Worm (Caenorhabditis elegans) whole organism, young adult: ENCODE results near the gene col-167.

ENCODE experiments used
- B0035.1 ChIP-seq: sonication (generic microtip); optimal IDR thresholded peaks from 2 replicates; lab custom pipeline; 2016; ENCODE audit warnings: missing genetic modification characterization, mild to moderate bottlenecking, missing compliant biosample characterization, missing genotype, missing genetic modification reagents
- B0261.1 ChIP-seq: sonication (generic microtip); optimal IDR thresholded peaks from 2 replicates; lab custom pipeline; 2016; ENCODE audit warnings: mild to moderate bottlenecking, missing genetic modification characterization, moderate library complexity, missing compliant biosample characterization
- B0336.3 ChIP-seq: fragments of 200-800 bp; sonication (Bioruptor generic); IDR thresholded peaks from 2 replicates; pipeline ENCODE4 v1.3.6; 2022; ENCODE audit warnings: missing genetic modification characterization, missing compliant biosample characterization
- C06A6.2 ChIP-seq: fragments of 200-800 bp; sonication (Bioruptor generic); conservative IDR thresholded peaks from 2 replicates; pipeline ENCODE4 v1.3.6; 2022; ENCODE audit warnings: missing genetic modification characterization, missing compliant biosample characterization
- C17E4.6 ChIP-seq: fragments of 200-800 bp; sonication (Bioruptor generic); IDR thresholded peaks from 2 replicates; pipeline ENCODE4 v1.3.6; 2022; ENCODE audit warnings: missing genetic modification reagents, missing genetic modification characterization, missing compliant biosample characterization
- F49E8.2 ChIP-seq: sonication (generic microtip); optimal IDR thresholded peaks from 3 replicates; lab custom pipeline; 2017; ENCODE audit warnings: missing genetic modification characterization, mild to moderate bottlenecking, missing compliant biosample characterization, antibody characterized with exemption, moderate library complexity; ENCODE audit not compliant: insufficient read depth
- F57C9.4 ChIP-seq: sonication (generic microtip); optimal IDR thresholded peaks from 2 replicates; lab custom pipeline; 2017; ENCODE audit warnings: mild to moderate bottlenecking, missing genetic modification characterization, missing compliant biosample characterization
- Y53F4B.3 ChIP-seq: fragments of 200-800 bp; sonication (Bioruptor generic); IDR thresholded peaks from 2 replicates; pipeline ENCODE4 v1.3.6; 2022; ENCODE audit warnings: missing genetic modification reagents, missing genetic modification characterization, missing compliant biosample characterization
- Y56A3A.18 ChIP-seq: fragments of 200-800 bp; sonication (Bioruptor generic); IDR thresholded peaks from 2 replicates; pipeline ENCODE4 v1.3.6; 2022; ENCODE audit warnings: missing genetic modification reagents, missing genetic modification characterization, missing compliant biosample characterization
- Y67H2A.10 ChIP-seq: fragments of 200-800 bp; sonication (Bioruptor generic); conservative IDR thresholded peaks from 2 replicates; pipeline ENCODE4 v1.3.6; 2022; ENCODE audit warnings: missing genetic modification reagents, missing genetic modification characterization, missing compliant biosample characterization
- Y79H2A.3 ChIP-seq: fragments of 200-800 bp; sonication (Bioruptor generic); conservative IDR thresholded peaks from 2 replicates; pipeline ENCODE4 v1.3.6; 2022; ENCODE audit warnings: missing genetic modification reagents, missing genetic modification characterization, missing compliant biosample characterization
- aptf-3 ChIP-seq: fragments of 200-800 bp; sonication (Bioruptor generic); IDR thresholded peaks from 2 replicates; pipeline ENCODE4 v1.3.6; 2022; ENCODE audit warnings: missing genetic modification characterization, missing compliant biosample characterization
- bed-1 ChIP-seq: fragments of 200-800 bp; sonication (Bioruptor generic); IDR thresholded peaks from 2 replicates; pipeline ENCODE4 v1.3.6; 2022; ENCODE audit warnings: missing genetic modification reagents, missing genetic modification characterization, missing compliant biosample characterization
- cebp-1 ChIP-seq, 2 experiments: fragments of 200-800 bp in 1 of 2; sonication (Bioruptor generic) in 1 of 2; sonication (generic microtip) in 1 of 2; IDR thresholded peaks in 1 of 2; optimal IDR thresholded peaks in 1 of 2; 2 replicates each; pipeline versions ENCODE4 v1.3.6 to Lab custom; 2017 to 2022; ENCODE audit warnings: missing compliant biosample characterization in 2 of 2, missing genetic modification characterization in 2 of 2, mild to moderate bottlenecking in 1 of 2, missing genetic modification reagents in 1 of 2, moderate library complexity in 1 of 2
- cebp-2 ChIP-seq: fragments of 200-800 bp; sonication (Bioruptor generic); IDR thresholded peaks from 2 replicates; pipeline ENCODE4 v1.3.6; 2022; ENCODE audit warnings: missing genetic modification characterization, missing compliant biosample characterization
- die-1 ChIP-seq: sonication (generic microtip); optimal IDR thresholded peaks from 2 replicates; lab custom pipeline; 2016; ENCODE audit warnings: missing genotype, mild to moderate bottlenecking, missing genetic modification characterization, missing compliant biosample characterization
- dpff-1 ChIP-seq: sonication (generic microtip); optimal IDR thresholded peaks from 2 replicates; lab custom pipeline; 2017; ENCODE audit warnings: mild to moderate bottlenecking, missing genetic modification characterization, missing compliant biosample characterization
- efl-1 ChIP-seq: fragments of 150-350 bp; optimal IDR thresholded peaks from 2 replicates; lab custom pipeline; 2014; ENCODE audit warnings: missing biosample characterization, missing genetic modification reagents, missing genetic modification characterization
- lin-40 ChIP-seq: sonication (generic microtip); optimal IDR thresholded peaks from 2 replicates; lab custom pipeline; 2016; ENCODE audit warnings: missing genetic modification characterization, mild to moderate bottlenecking, missing compliant biosample characterization, missing genotype, missing genetic modification reagents
- nfya-1 ChIP-seq: sonication (generic microtip); optimal IDR thresholded peaks from 2 replicates; lab custom pipeline; 2017; ENCODE audit warnings: antibody characterized with exemption, missing compliant biosample characterization, missing genetic modification characterization, borderline replicate concordance; ENCODE audit not compliant: insufficient read depth
- nfya-2 ChIP-seq: fragments of 200-800 bp; sonication (Bioruptor generic); IDR thresholded peaks from 2 replicates; pipeline ENCODE4 v1.3.6; 2022; ENCODE audit warnings: missing genetic modification reagents, missing genetic modification characterization, missing compliant biosample characterization
- nhr-120 ChIP-seq: fragments of 200-800 bp; sonication (Bioruptor generic); IDR thresholded peaks from 2 replicates; pipeline ENCODE4 v1.3.6; 2022; ENCODE audit warnings: missing genetic modification characterization, missing compliant biosample characterization
- nhr-80 ChIP-seq: sonication (generic microtip); optimal IDR thresholded peaks from 2 replicates; lab custom pipeline; 2016; ENCODE audit warnings: missing genetic modification characterization, missing compliant biosample characterization
- nhr-90 ChIP-seq: sonication (generic microtip); optimal IDR thresholded peaks from 2 replicates; lab custom pipeline; 2016; ENCODE audit warnings: missing genotype, mild to moderate bottlenecking, missing genetic modification characterization, missing compliant biosample characterization
- pha-4 ChIP-seq: fragments of 150-350 bp; sonication (generic microtip); optimal IDR thresholded peaks from 2 replicates; lab custom pipeline; 2014; ENCODE audit warnings: missing biosample characterization, missing genetic modification reagents, missing genetic modification characterization
- repo-1 ChIP-seq: sonication (generic microtip); optimal IDR thresholded peaks from 2 replicates; lab custom pipeline; 2017; ENCODE audit warnings: mild to moderate bottlenecking, missing genetic modification characterization, missing compliant biosample characterization
- rpc-1 ChIP-seq, 2 experiments: fragments of 150-350 bp in 1 of 2; sonication (generic microtip) in 1 of 2; optimal IDR thresholded peaks; 2 replicates each; lab custom pipeline; 2014 to 2018; ENCODE audit warnings: missing biosample characterization in 1 of 2, missing genetic modification characterization in 1 of 2, missing genetic modification reagents in 1 of 2, missing genotype in 1 of 2
- sea-2 ChIP-seq: fragments of 200-800 bp; sonication (Bioruptor generic); IDR thresholded peaks from 2 replicates; pipeline ENCODE4 v1.3.6; 2022; ENCODE audit warnings: missing genetic modification characterization, missing compliant biosample characterization
- snpc-1.1 ChIP-seq: sonication (generic microtip); optimal IDR thresholded peaks from 2 replicates; lab custom pipeline; 2017; ENCODE audit warnings: missing genetic modification characterization, mild to moderate bottlenecking, missing compliant biosample characterization, antibody characterized with exemption, moderate library complexity, missing genotype, missing genetic modification reagents; ENCODE audit not compliant: insufficient read depth
- snpc-3.4 ChIP-seq: sonication (generic microtip); optimal IDR thresholded peaks from 2 replicates; lab custom pipeline; 2017; ENCODE audit warnings: missing genetic modification characterization, mild to moderate bottlenecking, missing compliant biosample characterization, antibody characterized with exemption, moderate library complexity, missing genotype, missing genetic modification reagents
- snpc-4 ChIP-seq, 5 experiments: fragments of 150-350 bp in 1 of 5; sonication (generic microtip) in 4 of 5; optimal IDR thresholded peaks; 2 replicates each; lab custom pipeline; 2014 to 2018; ENCODE audit warnings: missing genetic modification characterization in 5 of 5, missing biosample characterization in 3 of 5, antibody characterized with exemption in 2 of 5, mild to moderate bottlenecking in 2 of 5, missing compliant biosample characterization in 2 of 5, missing genotype in 2 of 5, moderate library complexity in 2 of 5, missing genetic modification reagents in 1 of 5
- zim-3 ChIP-seq: sonication (generic microtip); optimal IDR thresholded peaks from 2 replicates; lab custom pipeline; 2017; ENCODE audit warnings: mild to moderate bottlenecking, missing genetic modification characterization, moderate library complexity, missing compliant biosample characterization

col-167 gene

ce11 chrX:6299641-6300240 lies 23.5 kb upstream of the col-167 start, which contains the start of gene cest-16:
cest-16 (plus strand) TSS chrX:6299942.
- no peak for TF ChIP-seq F57C9.4 (tag; lab: Kevin White, UChicago)
- TF ChIP-seq lin-40 (tag; lab: Kevin White, UChicago), result no peak

ce11 chrX:6311391-6311790 lies 11.9 kb upstream of the col-167 start, which contains the start of gene npr-38:
npr-38 (plus strand) TSS chrX:6311691.
- TF ChIP-seq B0035.1 (no peak), C17E4.6 (GFP tag; lab: Robert Waterston, UW) (no peak), cebp-2 (GFP tag; lab: Robert Waterston, UW) (no peak), F49E8.2 (tag; lab: Kevin White, UChicago) (no peak), Y56A3A.18 (GFP tag; lab: Robert Waterston, UW) (no peak), snpc-4 (GFP tag; optimal IDR thresholded peaks at IDR 0.05; lab: Kevin White, UChicago) (no peak), snpc-4 (tag; optimal IDR thresholded peaks at IDR 0.05; lab: Kevin White, UChicago) (no peak), nhr-90 (tag; lab: Kevin White, UChicago) (no peak), snpc-3.4 (tag; lab: Kevin White, UChicago) (no peak), B0261.1 (tag; lab: Kevin White, UChicago) (no peak)

ce11 chrX:6318803-6319202 lies 4.5 kb upstream of the col-167 start:
- TF ChIP-seq efl-1 (GFP tag; lab: Kevin White, UChicago) (no peak), aptf-3 (GFP tag; lab: Robert Waterston, UW) (no peak), rpc-1 (optimal IDR thresholded peaks at IDR 0.05; lab: Kevin White, UChicago) (no peak), rpc-1 (tag; optimal IDR thresholded peaks at IDR 0.05; lab: Kevin White, UChicago) (no peak), pha-4 (no peak), zim-3 (no peak), snpc-1.1 (tag; lab: Kevin White, UChicago) (no peak), F49E8.2 (tag; lab: Kevin White, UChicago) (no peak), bed-1 (no peak), nhr-120 (GFP tag; lab: Robert Waterston, UW) (no peak), nfya-2 (GFP tag; lab: Robert Waterston, UW) (no peak), B0336.3 (GFP tag; lab: Robert Waterston, UW) (no peak), Y53F4B.3 (GFP tag; lab: Robert Waterston, UW) (no peak), sea-2 (no peak), nhr-80 (tag; lab: Kevin White, UChicago) (no peak), repo-1 (tag; lab: Kevin White, UChicago) (no peak), dpff-1 (tag; lab: Kevin White, UChicago) (no peak), cebp-1 (GFP tag; IDR thresholded peaks at IDR 0.05; lab: Robert Waterston, UW) (no peak), cebp-1 (tag; optimal IDR thresholded peaks at IDR 0.05; lab: Kevin White, UChicago) (no peak)

DNA sequence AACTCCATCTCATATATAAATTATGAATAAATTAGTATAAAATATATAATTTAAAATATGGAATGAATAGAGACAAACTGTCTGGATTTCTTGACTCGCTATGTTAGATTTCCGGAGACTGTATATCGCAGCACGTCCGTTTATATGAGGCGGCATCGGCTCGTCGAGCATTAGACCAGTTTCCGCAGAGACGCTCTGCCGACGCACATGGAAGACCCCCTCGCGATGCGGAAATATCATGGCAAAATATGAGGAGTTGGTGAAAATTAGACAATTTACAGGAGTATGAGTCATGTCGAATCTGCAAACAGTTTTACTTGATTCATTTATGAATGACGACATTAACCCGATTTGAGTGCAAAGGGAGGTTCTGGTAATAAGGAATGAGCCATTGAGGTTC lies 3.7 kb upstream of the col-167 start, which contains the start of gene chtb-3:
chtb-3 (minus strand) TSS at position 101 of the 400 bp plus-strand sequence.
- TF ChIP-seq efl-1 (GFP tag; lab: Kevin White, UChicago) (no peak), die-1 (no peak), C06A6.2 (GFP tag; lab: Robert Waterston, UW) (no peak), Y67H2A.10 (GFP tag; lab: Robert Waterston, UW) (no peak), Y79H2A.3 (GFP tag; lab: Robert Waterston, UW) (no peak), nfya-1 (no peak)
